Fruit fly (Drosophila melanogaster): ENCODE measurements around the gene CG11122.

DNA sequence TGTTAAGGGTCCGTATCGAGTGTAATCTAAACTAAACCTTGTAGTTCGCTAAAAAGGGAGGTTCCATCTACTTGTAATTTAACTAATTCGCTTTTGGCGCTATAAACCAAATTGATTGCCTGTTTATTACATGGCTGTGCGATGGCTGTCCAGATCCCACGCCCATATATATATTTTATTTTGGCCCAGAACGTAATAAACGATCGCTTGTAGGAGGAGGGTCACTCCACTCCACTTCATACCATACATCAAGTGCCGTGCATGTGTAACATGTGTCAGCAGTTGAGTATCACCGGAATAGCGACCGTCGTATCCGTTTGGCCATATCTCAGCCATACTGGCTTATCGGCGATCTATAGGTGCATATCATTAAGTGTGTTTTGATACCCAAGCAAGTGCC lies 29.2 kb downstream of the CG11122 start:
- TF ChIP-seq sage (GFP tag; optimal IDR thresholded peaks at IDR 0.05) (no peak), dmrt93B (GFP tag; optimal IDR thresholded peaks at IDR 0.05) (no peak)
